Worm (Caenorhabditis elegans) whole organism, L1 larva: ENCODE measurements around the gene ZK1010.4.

Source experiments
- aha-1 ChIP-seq: fragments of 150-350 bp; optimal IDR thresholded peaks from 2 replicates; lab custom pipeline; 2014; ENCODE audit warnings: missing biosample characterization, missing genetic modification characterization
- aly-2 ChIP-seq: fragments of 150-350 bp; optimal IDR thresholded peaks from 2 replicates; lab custom pipeline; 2014; ENCODE audit warnings: missing biosample characterization, missing genetic modification characterization
- ceh-63 ChIP-seq: fragments of 200-800 bp; sonication (Bioruptor generic); optimal IDR thresholded peaks from 2 replicates; lab custom pipeline; 2018; ENCODE audit warnings: mild to moderate bottlenecking, missing genetic modification characterization, missing compliant biosample characterization
- ceh-8 ChIP-seq: fragments of 200-800 bp; sonication (Bioruptor generic); optimal IDR thresholded peaks from 2 replicates; lab custom pipeline; 2018; ENCODE audit warnings: mild to moderate bottlenecking, missing genetic modification characterization, moderate library complexity, missing compliant biosample characterization
- ceh-82 ChIP-seq, 3 experiments: fragments of 150-350 bp in 1 of 3; sonication (generic microtip) in 2 of 3; optimal IDR thresholded peaks; 2 replicates each; lab custom pipeline; 2014 to 2017; ENCODE audit warnings: missing biosample characterization in 3 of 3, missing genetic modification characterization in 3 of 3
- ceh-90 ChIP-seq: sonication (generic microtip); optimal IDR thresholded peaks from 2 replicates; lab custom pipeline; 2016; ENCODE audit warnings: missing genetic modification characterization, missing compliant biosample characterization
- efl-1 ChIP-seq, 4 experiments: fragments of 150-350 bp; optimal IDR thresholded peaks in 3 of 4; peaks in 1 of 4; 1 replicate in 1 of 4; 2 replicates in 3 of 4; lab custom pipeline; 2014; ENCODE audit warnings: missing biosample characterization in 2 of 4, missing genetic modification characterization in 2 of 4, missing genetic modification reagents in 2 of 4
- elt-3 ChIP-seq, 6 experiments: fragments of 150-350 bp in 1 of 6; sonication (generic microtip); optimal IDR thresholded peaks; 2 replicates each; lab custom pipeline; 2017 to 2018; ENCODE audit warnings: missing biosample characterization in 6 of 6, missing genetic modification characterization in 6 of 6, inconsistent platforms in 1 of 6
- fkh-10 ChIP-seq: sonication (generic microtip); optimal IDR thresholded peaks from 2 replicates; lab custom pipeline; 2017; ENCODE audit warnings: missing biosample characterization, missing genetic modification reagents, missing genetic modification characterization
- fkh-8 ChIP-seq: sonication (generic microtip); optimal IDR thresholded peaks from 2 replicates; lab custom pipeline; 2016; ENCODE audit warnings: mild to moderate bottlenecking, missing genetic modification characterization, missing compliant biosample characterization
- fos-1 ChIP-seq: fragments of 150-350 bp; optimal IDR thresholded peaks from 2 replicates; lab custom pipeline; 2014; ENCODE audit warnings: missing biosample characterization, missing genetic modification characterization
- grh-1 ChIP-seq: fragments of 200-800 bp; sonication (Bioruptor generic); IDR thresholded peaks from 2 replicates; pipeline ENCODE4 v1.3.6; 2022; ENCODE audit warnings: missing genetic modification reagents, missing genetic modification characterization, missing compliant biosample characterization
- hlh-17 ChIP-seq: fragments of 200-800 bp; sonication (Bioruptor generic); optimal IDR thresholded peaks from 2 replicates; lab custom pipeline; 2018; ENCODE audit warnings: missing genetic modification characterization, mild to moderate bottlenecking, missing compliant biosample characterization, moderate library complexity, borderline replicate concordance
- hlh-4 ChIP-seq: sonication (generic microtip); optimal IDR thresholded peaks from 2 replicates; lab custom pipeline; 2016; ENCODE audit warnings: mild to moderate bottlenecking, missing genetic modification characterization, missing compliant biosample characterization
- hpl-2 ChIP-seq: fragments of 150-350 bp; optimal IDR thresholded peaks from 2 replicates; lab custom pipeline; 2014; ENCODE audit warnings: missing biosample characterization, missing genetic modification reagents, missing genetic modification characterization
- irx-1 ChIP-seq: sonication (generic microtip); optimal IDR thresholded peaks from 2 replicates; lab custom pipeline; 2016; ENCODE audit warnings: missing genetic modification characterization, missing compliant biosample characterization
- jun-1 ChIP-seq: fragments of 150-350 bp; optimal IDR thresholded peaks from 2 replicates; lab custom pipeline; 2014; ENCODE audit warnings: missing biosample characterization, missing genetic modification reagents, missing genetic modification characterization
- lin-35 ChIP-seq, 2 experiments: fragments of 150-350 bp; optimal IDR thresholded peaks; 2 replicates each; lab custom pipeline; 2014; ENCODE audit warnings: missing biosample characterization in 2 of 2, missing genetic modification characterization in 2 of 2, missing genetic modification reagents in 2 of 2
- lin-39 ChIP-seq: fragments of 150-350 bp; optimal IDR thresholded peaks from 2 replicates; lab custom pipeline; 2014; ENCODE audit warnings: missing biosample characterization, missing genetic modification reagents, missing genetic modification characterization
- mab-9 ChIP-seq: fragments of 200-800 bp; sonication (Bioruptor generic); IDR thresholded peaks from 2 replicates; pipeline ENCODE4 v1.3.6; 2022; ENCODE audit warnings: missing genetic modification reagents, missing genetic modification characterization, missing compliant biosample characterization
- mep-1 ChIP-seq: fragments of 150-350 bp; optimal IDR thresholded peaks from 2 replicates; lab custom pipeline; 2014; ENCODE audit warnings: missing biosample characterization, missing genetic modification characterization
- nhr-11 ChIP-seq: fragments of 150-350 bp; optimal IDR thresholded peaks from 2 replicates; lab custom pipeline; 2014; ENCODE audit warnings: missing biosample characterization, missing genetic modification characterization
- nhr-19 ChIP-seq: fragments of 200-800 bp; sonication (Bioruptor generic); conservative IDR thresholded peaks from 2 replicates; pipeline ENCODE4 v1.3.6; 2022; ENCODE audit warnings: missing genetic modification characterization, missing compliant biosample characterization
- nhr-237 ChIP-seq: fragments of 150-350 bp; optimal IDR thresholded peaks from 2 replicates; lab custom pipeline; 2014; ENCODE audit warnings: missing biosample characterization, missing genetic modification characterization
- nhr-28 ChIP-seq: fragments of 150-350 bp; optimal IDR thresholded peaks from 2 replicates; lab custom pipeline; 2014; ENCODE audit warnings: missing biosample characterization, missing genetic modification characterization
- nhr-71 ChIP-seq: sonication (generic microtip); optimal IDR thresholded peaks from 2 replicates; lab custom pipeline; 2016; ENCODE audit warnings: mild to moderate bottlenecking, missing genetic modification characterization, moderate library complexity, missing compliant biosample characterization
- nhr-76 ChIP-seq: sonication (generic microtip); optimal IDR thresholded peaks from 2 replicates; lab custom pipeline; 2017; ENCODE audit warnings: missing biosample characterization, missing genetic modification characterization
- nhr-77 ChIP-seq: fragments of 150-350 bp; optimal IDR thresholded peaks from 2 replicates; lab custom pipeline; 2014; ENCODE audit warnings: missing biosample characterization, missing genetic modification characterization
- nhr-84 ChIP-seq: sonication (generic microtip); optimal IDR thresholded peaks from 2 replicates; lab custom pipeline; 2017; ENCODE audit warnings: missing biosample characterization, missing genetic modification characterization
- nhr-85 ChIP-seq: sonication (generic microtip); peaks from one replicate; lab custom pipeline; 2016; ENCODE audit warnings: missing genetic modification characterization, inconsistent platforms, missing compliant biosample characterization
- pag-3 ChIP-seq: sonication (generic microtip); optimal IDR thresholded peaks from 2 replicates; lab custom pipeline; 2017; ENCODE audit warnings: missing genetic modification characterization, mild to moderate bottlenecking, missing compliant biosample characterization, antibody characterized with exemption, borderline replicate concordance; ENCODE audit not compliant: insufficient read depth
- pax-3 ChIP-seq: fragments of 200-800 bp; sonication (Bioruptor generic); optimal IDR thresholded peaks from 2 replicates; lab custom pipeline; 2018; ENCODE audit warnings: mild to moderate bottlenecking, missing genetic modification characterization, moderate library complexity, missing compliant biosample characterization
- pqm-1 ChIP-seq: sonication (generic microtip); optimal IDR thresholded peaks from 3 replicates; lab custom pipeline; 2017; ENCODE audit warnings: missing biosample characterization, missing genetic modification characterization
- rnt-1 ChIP-seq: sonication (generic microtip); optimal IDR thresholded peaks from 2 replicates; lab custom pipeline; 2016; ENCODE audit warnings: mild to moderate bottlenecking, missing genetic modification characterization, moderate library complexity, missing compliant biosample characterization
- snu-23 ChIP-seq: sonication (generic microtip); optimal IDR thresholded peaks from 2 replicates; lab custom pipeline; 2016; ENCODE audit warnings: missing genetic modification characterization, missing compliant biosample characterization
- sox-4 ChIP-seq: sonication (generic microtip); optimal IDR thresholded peaks from 2 replicates; lab custom pipeline; 2016; ENCODE audit warnings: missing genetic modification characterization, missing compliant biosample characterization
- sup-37 ChIP-seq: fragments of 200-800 bp; sonication (Bioruptor generic); optimal IDR thresholded peaks from 2 replicates; lab custom pipeline; 2018; ENCODE audit warnings: mild to moderate bottlenecking, missing genetic modification characterization, missing compliant biosample characterization
- tlp-1 ChIP-seq: fragments of 150-350 bp; optimal IDR thresholded peaks from 2 replicates; lab custom pipeline; 2014; ENCODE audit warnings: missing biosample characterization, missing genetic modification characterization
- unc-130 ChIP-seq: fragments of 150-350 bp; optimal IDR thresholded peaks from 2 replicates; lab custom pipeline; 2017; ENCODE audit warnings: missing biosample characterization, missing genetic modification characterization, inconsistent platforms
- unc-30 ChIP-seq: sonication (generic microtip); optimal IDR thresholded peaks from 2 replicates; lab custom pipeline; 2017; ENCODE audit warnings: missing biosample characterization, missing genetic modification characterization
- unc-62 ChIP-seq: fragments of 150-350 bp; optimal IDR thresholded peaks from 2 replicates; lab custom pipeline; 2014; ENCODE audit warnings: missing biosample characterization, missing genetic modification reagents, missing genetic modification characterization
- unc-86 ChIP-seq: sonication (generic microtip); optimal IDR thresholded peaks from 2 replicates; lab custom pipeline; 2016; ENCODE audit warnings: missing genetic modification characterization, missing compliant biosample characterization
- unc-98 ChIP-seq: fragments of 200-800 bp; sonication (Bioruptor generic); IDR thresholded peaks from 2 replicates; pipeline ENCODE4 v1.3.6; 2022; ENCODE audit warnings: missing genetic modification characterization, missing compliant biosample characterization
- ztf-11 ChIP-seq, 2 experiments: sonication (generic microtip); optimal IDR thresholded peaks; 2 replicates each; lab custom pipeline; 2016 to 2017; ENCODE audit warnings: missing genetic modification characterization in 2 of 2, missing biosample characterization in 1 of 2, missing compliant biosample characterization in 1 of 2
- ztf-4 ChIP-seq: fragments of 150-350 bp; optimal IDR thresholded peaks from 2 replicates; lab custom pipeline; 2014; ENCODE audit warnings: missing biosample characterization, missing genetic modification characterization

The ZK1010.4 gene

ce11 chrIII:12980770-12981169 is at the start of gene ZK1010.4:
Gene ZK1010.4 (plus strand): TSS chrIII:12981070.
- TF ChIP-seq nhr-19 (GFP tag; lab: Robert Waterston, UW), result no peak
- TF ChIP-seq ceh-90 (tag; lab: Kevin White, UChicago), result no peak
- TF ChIP-seq sup-37 (GFP tag; lab: Kevin White, UChicago), result no peak
- no peak for TF ChIP-seq efl-1 (optimal IDR thresholded peaks at IDR 0.05; lab: Kevin White, UChicago)
- TF ChIP-seq efl-1 (GFP tag; optimal IDR thresholded peaks at IDR 0.05 in 1 of 2; lab: Kevin White, UChicago), result no peak
- TF ChIP-seq nhr-11, result no peak
- no peak for TF ChIP-seq nhr-85 (tag; lab: Kevin White, UChicago)
- TF ChIP-seq, all 84 proteins: peak for 0

ce11 chrIII:12931108-12931507 is 49.8 kb upstream of the ZK1010.4 start:
- TF ChIP-seq sox-4 (tag; lab: Kevin White, UChicago), result no peak
- TF ChIP-seq mep-1 (tag; lab: Kevin White, UChicago), result no peak
- TF ChIP-seq efl-1 (optimal IDR thresholded peaks at IDR 0.05; lab: Kevin White, UChicago), result no peak
- peak in 1 of 2 experiments; percentile 22 for TF ChIP-seq efl-1 (GFP tag; optimal IDR thresholded peaks at IDR 0.05 in 1 of 2; lab: Kevin White, UChicago)
- no peak for TF ChIP-seq ztf-11 (tag; optimal IDR thresholded peaks at IDR 0.05; lab: Kevin White, UChicago)
- 0 out of 2 replicates have a peak, but pooled peaks have one; percentile 16 for TF ChIP-seq grh-1 (GFP tag; lab: Robert Waterston, UW)

ce11 chrIII:12931786-12932427 is 49.0 kb upstream of the ZK1010.4 start, which contains the start of gene rbm-7:
Gene rbm-7 (minus strand): TSS chrIII:12931867.
- TF ChIP-seq tlp-1 (tag; lab: Kevin White, UChicago) (no peak), nhr-19 (GFP tag; lab: Robert Waterston, UW) (no peak; the same call in 1 of the 2 replicates), sup-37 (GFP tag; lab: Kevin White, UChicago) (peak; percentile 12), ceh-63 (GFP tag; lab: Kevin White, UChicago) (no peak), irx-1 (tag; lab: Kevin White, UChicago) (peak; percentile 66), nhr-237 (tag; lab: Kevin White, UChicago) (no peak), ztf-4 (no peak), unc-62 (GFP tag; lab: Kevin White, UChicago) (no peak), ceh-8 (GFP tag; lab: Kevin White, UChicago) (no peak), rnt-1 (tag; lab: Kevin White, UChicago) (peak; percentile 87), nhr-76 (tag; lab: Kevin White, UChicago) (peak; percentile 26), hlh-4 (no peak), unc-86 (tag; lab: Kevin White, UChicago) (peak; percentile 72), nhr-77 (tag; lab: Kevin White, UChicago) (peak; percentile 36), ztf-11 (tag; optimal IDR thresholded peaks at IDR 0.05; lab: Kevin White, UChicago) (peak in 1 of 2 experiments; percentile 21), hlh-17 (GFP tag; lab: Kevin White, UChicago) (no peak), nhr-84 (tag; lab: Kevin White, UChicago) (no peak), aha-1 (tag; lab: Kevin White, UChicago) (no peak), sox-4 (tag; lab: Kevin White, UChicago) (no peak), unc-130 (peak; percentile 52), jun-1 (tag; lab: Kevin White, UChicago) (peak; percentile 56), nhr-85 (tag; lab: Kevin White, UChicago) (peak; percentile 78), nhr-71 (tag; lab: Kevin White, UChicago) (peak; percentile 83), pqm-1 (tag; lab: Kevin White, UChicago) (no peak), fkh-10 (GFP tag; lab: Kevin White, UChicago) (peak; percentile 2), unc-30 (tag; lab: Kevin White, UChicago) (no peak), pag-3 (tag; lab: Kevin White, UChicago) (no peak), ceh-82 (tag; optimal IDR thresholded peaks at IDR 0.05; lab: Kevin White, UChicago) (peak; percentile 75 to 76 (median 76)), mab-9 (GFP tag; lab: Robert Waterston, UW) (no peak), snu-23 (GFP tag; lab: Kevin White, UChicago) (peak; percentile 81), fos-1 (tag; lab: Kevin White, UChicago) (peak; percentile 36), hpl-2 (GFP tag; lab: Kevin White, UChicago) (no peak), lin-35 (GFP tag; optimal IDR thresholded peaks at IDR 0.05; lab: Kevin White, UChicago) (peak; percentile 79 to 86), nhr-28 (tag; lab: Kevin White, UChicago) (no peak), fkh-8 (tag; lab: Kevin White, UChicago) (peak; percentile 41), lin-39 (peak; percentile 73), elt-3 (tag; optimal IDR thresholded peaks at IDR 0.05; lab: Kevin White, UChicago) (peak in 2 of 6 experiments; percentile 17 to 38), efl-1 (optimal IDR thresholded peaks at IDR 0.05; lab: Kevin White, UChicago) (peak; percentile 78 to 82), efl-1 (GFP tag; optimal IDR thresholded peaks at IDR 0.05 in 1 of 2; lab: Kevin White, UChicago) (peak; percentile 77 to 97), unc-98 (GFP tag; lab: Robert Waterston, UW) (no peak), pax-3 (tag; lab: Kevin White, UChicago) (no peak), aly-2 (tag; lab: Kevin White, UChicago) (peak; percentile 30)
